Worm (Caenorhabditis elegans): Measurements from ENCODE around the gene cest-5.1.

cest-5.1 gene

DNA sequence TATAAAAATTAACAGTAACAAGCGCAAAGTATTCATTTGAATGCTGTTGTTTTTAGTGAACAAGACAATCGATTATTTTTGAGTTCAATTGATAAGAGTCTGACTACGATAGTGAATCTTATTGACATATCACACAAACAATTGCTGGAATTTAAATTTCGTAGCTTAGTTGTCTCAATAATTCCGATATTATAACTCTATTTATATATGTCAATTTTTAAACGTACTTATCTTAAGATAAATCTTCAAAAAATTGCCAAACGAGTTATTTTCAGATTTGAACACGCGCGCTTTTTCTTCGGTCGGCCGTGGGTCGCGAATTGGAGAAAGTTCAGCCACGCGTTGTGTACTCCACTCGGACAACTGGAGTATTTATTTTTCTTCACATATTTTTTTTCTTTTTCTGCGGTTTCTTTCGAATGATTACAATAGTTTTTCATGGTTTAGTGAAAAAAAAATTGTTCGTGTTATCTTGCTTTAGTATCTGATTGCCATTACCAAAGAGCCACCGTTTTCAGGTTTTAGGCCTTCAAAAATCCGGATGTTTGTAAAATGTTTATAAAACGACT lies at the start of gene cest-5.1, which contains the start of gene C01B10.9 (continued):
- TF ChIP-seq C38D4.7 (GFP tag; optimal IDR thresholded peaks at IDR 0.05) = no peak
- no peak for TF ChIP-seq pag-3 (tag; optimal IDR thresholded peaks at IDR 0.05; ENCODE audit: borderline replicate concordance)
- TF ChIP-seq syd-9 (tag; optimal IDR thresholded peaks at IDR 0.05) = no peak
- TF ChIP-seq rnt-1 (tag; optimal IDR thresholded peaks at IDR 0.05) = peak; percentile 52
- no peak for TF ChIP-seq ref-2 (tag; optimal IDR thresholded peaks at IDR 0.05)
- peak; percentile 56 for TF ChIP-seq unc-42 (tag; optimal IDR thresholded peaks at IDR 0.05)
- TF ChIP-seq ets-4 (tag; optimal IDR thresholded peaks at IDR 0.05) = peak; percentile 90
- peak; percentile 17 for TF ChIP-seq eyg-1 (tag; optimal IDR thresholded peaks at IDR 0.05)
- peak; percentile 49 for TF ChIP-seq fkh-6 (tag; optimal IDR thresholded peaks at IDR 0.05)
- TF ChIP-seq npax-4 (tag; optimal IDR thresholded peaks at IDR 0.05) = no peak
- TF ChIP-seq pha-2 (tag; optimal IDR thresholded peaks at IDR 0.05) = peak; percentile 6
- TF ChIP-seq ceh-18 (tag; optimal IDR thresholded peaks at IDR 0.05) = no peak
- no peak for TF ChIP-seq che-1 (tag; optimal IDR thresholded peaks at IDR 0.05)
- no peak for TF ChIP-seq hlh-6 (tag; optimal IDR thresholded peaks at IDR 0.05)
- TF ChIP-seq dmd-4 (tag; optimal IDR thresholded peaks at IDR 0.05; ENCODE audit: borderline replicate concordance) = no peak
- TF ChIP-seq ceh-34 (tag; optimal IDR thresholded peaks at IDR 0.05) = peak; percentile 64

DNA sequence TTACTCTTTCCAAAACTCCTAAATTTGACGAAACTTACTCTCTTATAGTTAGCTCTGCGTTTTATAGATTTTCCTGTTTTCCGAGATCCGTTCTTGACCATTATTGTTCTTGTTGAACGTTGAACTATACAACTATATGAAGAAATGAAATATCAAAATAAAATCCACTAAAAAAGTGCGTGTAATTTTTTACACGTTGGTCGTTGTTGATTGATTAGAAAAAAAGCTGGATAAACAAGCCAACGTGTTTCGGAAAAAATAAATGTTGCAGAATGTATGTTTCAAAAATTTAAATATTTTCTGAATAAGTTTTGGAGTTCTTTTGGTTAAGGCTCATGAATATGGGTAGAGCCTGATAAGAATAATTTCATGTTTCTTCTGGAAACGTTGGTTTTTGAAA lies 36.3 kb upstream of the cest-5.1 start, which contains the start of gene Y73B6A.1:
Gene Y73B6A.1 (minus strand): TSS at position 101 of the 400 bp plus-strand sequence.
- TF ChIP-seq ceh-19 (GFP tag; optimal IDR thresholded peaks at IDR 0.05) = no peak
- TF ChIP-seq syd-9 (tag; optimal IDR thresholded peaks at IDR 0.05) = no peak
- TF ChIP-seq hlh-8 (tag; optimal IDR thresholded peaks at IDR 0.05) = no peak
- no peak for TF ChIP-seq ceh-22 (tag; optimal IDR thresholded peaks at IDR 0.05)
- TF ChIP-seq npax-4 (tag; optimal IDR thresholded peaks at IDR 0.05) = no peak
- TF ChIP-seq fkh-6 (tag; optimal IDR thresholded peaks at IDR 0.05) = no peak
- TF ChIP-seq ref-2 (tag; optimal IDR thresholded peaks at IDR 0.05) = no peak
- no peak for TF ChIP-seq sox-4 (tag; optimal IDR thresholded peaks at IDR 0.05)
- TF ChIP-seq dve-1 (tag; optimal IDR thresholded peaks at IDR 0.05) = no peak
- TF ChIP-seq madf-2 (tag; optimal IDR thresholded peaks at IDR 0.05) = no peak
- no peak for TF ChIP-seq dmd-4 (tag; optimal IDR thresholded peaks at IDR 0.05; ENCODE audit: borderline replicate concordance)
- TF ChIP-seq elt-4 (tag; optimal IDR thresholded peaks at IDR 0.05) = no peak
- TF ChIP-seq ceh-24 (tag; optimal IDR thresholded peaks at IDR 0.05) = no peak
- TF ChIP-seq unc-86 (tag; optimal IDR thresholded peaks at IDR 0.05) = no peak
- no peak for TF ChIP-seq C08G9.2 (tag; optimal IDR thresholded peaks at IDR 0.05)
- TF ChIP-seq ceh-45 (GFP tag; IDR thresholded peaks at IDR 0.05) = no peak

DNA sequence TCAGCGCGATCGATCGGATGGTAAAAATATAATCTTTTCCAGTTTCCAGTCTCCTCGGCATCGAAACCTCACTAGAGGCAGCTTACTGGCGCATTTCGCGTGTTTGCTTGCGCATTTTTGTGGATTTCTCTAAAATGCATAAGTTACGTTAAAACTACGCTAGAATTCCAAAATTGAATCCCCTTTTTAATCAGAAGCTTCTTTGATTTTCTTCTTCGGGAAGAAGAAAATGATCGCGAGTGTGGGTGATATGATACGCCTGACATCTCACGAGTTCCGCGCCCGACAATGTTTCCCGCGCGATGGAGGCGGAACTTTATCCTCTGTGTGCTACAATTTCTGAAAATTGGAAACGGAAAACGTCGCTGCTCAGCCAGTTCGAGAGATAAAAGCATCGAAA lies 32.8 kb upstream of the cest-5.1 start:
- TF ChIP-seq hlh-8 (tag; optimal IDR thresholded peaks at IDR 0.05) = no peak

DNA sequence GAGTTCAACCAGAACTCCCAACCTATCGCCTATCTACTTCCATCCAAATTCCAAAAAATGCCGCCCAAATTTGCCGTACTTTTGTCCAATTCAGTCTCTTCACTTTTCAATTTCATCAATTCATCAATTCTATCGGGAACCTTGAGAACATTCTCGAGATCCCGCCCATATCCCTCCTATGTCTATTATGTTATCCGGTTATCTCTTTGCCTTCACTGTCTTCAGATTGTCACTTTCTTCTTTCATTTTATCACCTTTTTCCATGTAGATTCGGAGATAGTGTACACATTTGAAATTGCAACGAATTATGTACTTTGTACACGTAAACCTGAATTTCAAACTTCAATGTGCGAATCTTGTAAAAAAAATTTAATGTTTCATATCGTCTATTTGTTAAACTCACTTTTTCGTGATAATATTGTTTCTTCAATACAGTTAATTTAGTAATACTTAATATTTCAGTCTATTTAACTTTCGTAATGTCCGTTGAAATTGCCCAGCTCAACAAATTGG lies 26.0 kb upstream of the cest-5.1 start, which contains the start of gene C01B10.11:
Gene C01B10.11 (plus strand): TSS at position 463 of the 513 bp plus-strand sequence.
- no peak for TF ChIP-seq nhr-232 (tag; optimal IDR thresholded peaks at IDR 0.05)
- no peak for TF ChIP-seq ceh-18 (tag; optimal IDR thresholded peaks at IDR 0.05)
- no peak for TF ChIP-seq hlh-13 (GFP tag; optimal IDR thresholded peaks at IDR 0.05)
- TF ChIP-seq hlh-30 (tag; optimal IDR thresholded peaks at IDR 0.05; ENCODE audit: insufficient read depth) = no peak
- no peak for TF ChIP-seq tbx-2 (tag; optimal IDR thresholded peaks at IDR 0.05)

DNA sequence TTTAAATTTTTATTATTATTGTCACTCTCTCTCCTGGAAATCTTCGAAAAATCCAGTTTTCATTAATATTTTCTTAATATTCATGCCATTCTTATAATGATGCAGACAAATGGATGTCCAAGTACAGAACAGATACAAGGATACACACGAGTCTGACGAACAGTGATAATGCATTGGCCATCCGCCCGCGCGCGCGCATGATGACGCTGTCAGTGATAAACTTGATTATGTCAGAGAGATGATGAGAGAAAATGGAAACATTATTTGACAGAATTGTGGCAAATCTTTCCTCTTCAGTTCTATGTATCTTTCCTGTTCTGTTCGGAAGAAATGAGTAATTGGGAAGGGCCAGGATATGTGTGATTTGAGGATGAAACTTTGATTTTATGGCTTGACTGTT lies 24.2 kb upstream of the cest-5.1 start:
- TF ChIP-seq unc-3 (GFP tag; conservative IDR thresholded peaks at IDR 0.05) = no peak
- TF ChIP-seq unc-3 (tag; optimal IDR thresholded peaks at IDR 0.05) = no peak
- no peak for TF ChIP-seq ceh-6 (GFP tag; optimal IDR thresholded peaks at IDR 0.05)
- no peak for TF ChIP-seq hlh-6 (tag; optimal IDR thresholded peaks at IDR 0.05)
- no peak for TF ChIP-seq pha-4 (tag; optimal IDR thresholded peaks at IDR 0.05)
- no peak for TF ChIP-seq zip-5 (tag; optimal IDR thresholded peaks at IDR 0.05)
- no peak for TF ChIP-seq Y22D7AL.16 (tag; optimal IDR thresholded peaks at IDR 0.05)
- TF ChIP-seq ama-1 (optimal IDR thresholded peaks at IDR 0.05) = no peak
- TF ChIP-seq ceh-19 (GFP tag; optimal IDR thresholded peaks at IDR 0.05) = no peak
- no peak for TF ChIP-seq lim-6 (tag; optimal IDR thresholded peaks at IDR 0.05)
- no peak for TF ChIP-seq fkh-10 (GFP tag; optimal IDR thresholded peaks at IDR 0.05)
- no peak for TF ChIP-seq elt-2 (tag; optimal IDR thresholded peaks at IDR 0.05)
- no peak for TF ChIP-seq nhr-232 (tag; optimal IDR thresholded peaks at IDR 0.05)
- no peak for TF ChIP-seq ttx-3 (tag; optimal IDR thresholded peaks at IDR 0.05)
- TF ChIP-seq ceh-9 (tag; optimal IDR thresholded peaks at IDR 0.05) = no peak
- TF ChIP-seq sdc-2 (tag; optimal IDR thresholded peaks at IDR 0.05) = no peak
- TF ChIP-seq pqm-1 (tag; optimal IDR thresholded peaks at IDR 0.05) = no peak
- TF ChIP-seq sox-2 (GFP tag; IDR thresholded peaks at IDR 0.05) = no peak
